Fruit fly (Drosophila melanogaster): Measurements from ENCODE around the gene mRpS31.

- peak; percentile 99 for TF ChIP-seq CG11617 (GFP tag; optimal IDR thresholded peaks at IDR 0.05)
- peak; percentile 98 for TF ChIP-seq CG33017 (tag; optimal IDR thresholded peaks at IDR 0.05)
- peak; percentile 98 for TF ChIP-seq ovo (GFP tag; optimal IDR thresholded peaks at IDR 0.05)
- TF ChIP-seq pad (GFP tag; optimal IDR thresholded peaks at IDR 0.05), result peak; percentile 95
- TF ChIP-seq tj (GFP tag; optimal IDR thresholded peaks at IDR 0.05), result peak; percentile 93
These were observed 22.1 kb upstream of the mRpS31 start, which contains the start of the genes brm and Arl1 for dm6 chr3L:15982783-15983432.

All from whole organism, adult.